Worm (Caenorhabditis elegans) whole organism, L3 larva: Measurements from ENCODE around the gene acr-5.
"Not testable (repeated sequence)": the region's sequence is repeated elsewhere in the genome, so short reads cannot be mapped to it uniquely, and the experiment has no call there.

Experiments
- ceh-28 ChIP-seq: fragments of 150-350 bp; optimal IDR thresholded peaks from 2 replicates; lab custom pipeline; 2014; ENCODE audit warnings: missing biosample characterization, missing genetic modification reagents, missing genetic modification characterization
- daf-12 ChIP-seq: fragments of 150-350 bp; optimal IDR thresholded peaks from 2 replicates; lab custom pipeline; 2014; ENCODE audit warnings: missing biosample characterization, missing genetic modification reagents, missing genetic modification characterization
- elt-1 ChIP-seq: fragments of 150-350 bp; optimal IDR thresholded peaks from 2 replicates; lab custom pipeline; 2014; ENCODE audit warnings: missing biosample characterization, missing genetic modification characterization
- elt-2 ChIP-seq: sonication (generic microtip); optimal IDR thresholded peaks from 2 replicates; lab custom pipeline; 2016; ENCODE audit warnings: missing genetic modification reagents, mild to moderate bottlenecking, missing genetic modification characterization, missing compliant biosample characterization
- jun-1 ChIP-seq: fragments of 150-350 bp; optimal IDR thresholded peaks from 2 replicates; lab custom pipeline; 2014; ENCODE audit warnings: missing biosample characterization, missing genetic modification reagents, missing genetic modification characterization
- lin-15B ChIP-seq: fragments of 150-350 bp; optimal IDR thresholded peaks from 2 replicates; lab custom pipeline; 2014; ENCODE audit warnings: missing biosample characterization, missing genetic modification characterization
- lin-39 ChIP-seq: fragments of 150-350 bp; optimal IDR thresholded peaks from 2 replicates; lab custom pipeline; 2018; ENCODE audit warnings: missing biosample characterization, missing genetic modification reagents, missing genetic modification characterization
- nfya-1 ChIP-seq: sonication (generic microtip); optimal IDR thresholded peaks from 2 replicates; lab custom pipeline; 2017; ENCODE audit warnings: missing genetic modification characterization, mild to moderate bottlenecking, missing compliant biosample characterization, antibody characterized with exemption, moderate library complexity; ENCODE audit not compliant: insufficient read depth
- nhr-25 ChIP-seq: sonication (generic microtip); optimal IDR thresholded peaks from 2 replicates; lab custom pipeline; 2017; ENCODE audit warnings: missing biosample characterization, missing genetic modification characterization
- pqm-1 ChIP-seq: fragments of 150-350 bp; optimal IDR thresholded peaks from 2 replicates; lab custom pipeline; 2017; ENCODE audit warnings: missing biosample characterization, missing genetic modification characterization, inconsistent platforms
- unc-39 ChIP-seq: sonication (generic microtip); optimal IDR thresholded peaks from 4 replicates; lab custom pipeline; 2017; ENCODE audit warnings: missing biosample characterization, missing genetic modification characterization
- zag-1 ChIP-seq: fragments of 150-350 bp; optimal IDR thresholded peaks from 2 replicates; lab custom pipeline; 2014; ENCODE audit warnings: missing biosample characterization, missing genetic modification characterization
- ztf-11 ChIP-seq: fragments of 150-350 bp; optimal IDR thresholded peaks from 2 replicates; lab custom pipeline; 2014; ENCODE audit warnings: missing biosample characterization, missing genetic modification characterization
- ztf-4 ChIP-seq: fragments of 150-350 bp; optimal IDR thresholded peaks from 2 replicates; lab custom pipeline; 2014; ENCODE audit warnings: missing biosample characterization, missing genetic modification characterization

DNA sequence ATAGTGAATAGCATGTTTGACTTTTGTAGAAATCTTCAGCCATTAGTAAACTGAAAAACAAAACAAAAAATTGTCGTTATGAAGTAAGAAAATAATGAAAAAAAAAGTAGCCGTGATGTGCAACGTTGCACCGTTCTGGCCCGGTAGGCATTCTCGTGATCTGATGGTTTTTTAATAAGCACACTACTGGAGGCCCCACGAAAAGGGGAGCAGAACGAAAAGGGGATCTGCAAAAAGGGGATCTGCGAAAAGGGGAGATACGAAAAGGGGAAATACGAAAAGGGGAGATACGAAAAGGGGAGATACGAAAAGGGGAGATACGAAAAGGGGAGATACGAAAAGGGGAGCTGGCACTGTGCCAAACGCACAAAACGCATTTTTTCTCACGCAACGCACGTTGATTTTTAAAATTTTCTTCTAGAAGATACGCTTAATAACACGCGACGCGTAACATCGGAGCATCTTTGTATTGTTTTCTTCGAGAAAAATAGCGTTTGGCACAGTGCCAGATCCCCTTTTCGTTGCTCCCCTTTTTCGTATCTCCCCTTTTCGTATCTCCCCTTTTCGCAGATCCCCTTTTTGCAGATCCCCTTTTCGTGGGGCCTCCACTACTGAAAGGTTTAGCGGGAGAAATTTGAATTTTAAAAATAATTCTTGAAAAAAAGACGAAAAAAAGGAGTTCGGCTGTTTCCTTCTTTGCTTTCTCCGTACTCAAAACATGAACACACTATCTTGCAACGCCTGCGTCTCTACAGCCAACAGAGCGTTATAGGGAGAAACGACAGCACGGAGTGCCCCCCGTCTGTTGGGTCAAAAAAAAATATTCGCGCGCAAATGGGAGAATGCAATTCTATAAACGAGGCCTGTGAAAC, 36.9 kb upstream of the acr-5 start, which contains the start of gene C09E7.7:
- peak; percentile 16 for TF ChIP-seq elt-2 (tag; lab: Kevin White, UChicago)
- TF ChIP-seq ceh-28 (tag; lab: Kevin White, UChicago), result peak; percentile 0
- not testable (repeated sequence) for TF ChIP-seq pqm-1 (tag; lab: Kevin White, UChicago); zag-1 (tag; lab: Kevin White, UChicago); ztf-11 (tag; lab: Kevin White, UChicago); jun-1 (tag; lab: Kevin White, UChicago); daf-12; lin-39 (tag; lab: Kevin White, UChicago); unc-39 (tag; lab: Kevin White, UChicago); ztf-4 (tag; lab: Kevin White, UChicago)
- TF ChIP-seq lin-15B, result peak; percentile 21
- peak; percentile 36 for TF ChIP-seq elt-1 (tag; lab: Kevin White, UChicago)
- peak; percentile 15 for TF ChIP-seq nhr-25
- TF ChIP-seq nfya-1 (tag; lab: Kevin White, UChicago), result peak; percentile 50
